Worm (Caenorhabditis elegans) whole organism, L1 larva: ENCODE results near the gene del-8.

ENCODE experiments used
- C04F5.9 ChIP-seq: sonication (generic microtip); optimal IDR thresholded peaks from 2 replicates; lab custom pipeline; 2016; ENCODE audit warnings: missing genetic modification characterization, missing compliant biosample characterization
- C34B4.2 ChIP-seq: sonication (generic microtip); optimal IDR thresholded peaks from 2 replicates; lab custom pipeline; 2017; ENCODE audit warnings: mild to moderate bottlenecking, missing genetic modification characterization, missing compliant biosample characterization
- F16B12.6 ChIP-seq: fragments of 150-350 bp; optimal IDR thresholded peaks from 2 replicates; lab custom pipeline; 2014; ENCODE audit warnings: missing biosample characterization, missing genetic modification characterization
- Y116A8C.19 ChIP-seq: sonication (generic microtip); optimal IDR thresholded peaks from 2 replicates; lab custom pipeline; 2016; ENCODE audit warnings: missing compliant biosample characterization, missing genetic modification characterization, borderline replicate concordance
- alr-1 ChIP-seq: fragments of 200-800 bp; sonication (Bioruptor generic); optimal IDR thresholded peaks from 2 replicates; lab custom pipeline; 2018; ENCODE audit warnings: borderline replicate concordance, mild to moderate bottlenecking, missing genetic modification characterization, missing compliant biosample characterization
- ama-1 ChIP-seq: fragments of 150-350 bp; optimal IDR thresholded peaks from 2 replicates; lab custom pipeline; 2014
- ces-1 ChIP-seq: fragments of 150-350 bp; optimal IDR thresholded peaks from 2 replicates; lab custom pipeline; 2014; ENCODE audit warnings: missing biosample characterization, missing genetic modification reagents, missing genetic modification characterization
- dpl-1 ChIP-seq, 3 experiments: fragments of 150-350 bp in 2 of 3; sonication (generic microtip) in 1 of 3; optimal IDR thresholded peaks; 2 replicates each; lab custom pipeline; 2014 to 2017; ENCODE audit warnings: missing biosample characterization in 3 of 3, missing genetic modification characterization in 3 of 3, missing genetic modification reagents in 3 of 3
- dsc-1 ChIP-seq: sonication (generic microtip); optimal IDR thresholded peaks from 2 replicates; lab custom pipeline; 2016; ENCODE audit warnings: mild to moderate bottlenecking, missing genetic modification characterization, missing compliant biosample characterization
- efl-1 ChIP-seq, 4 experiments: fragments of 150-350 bp; optimal IDR thresholded peaks in 3 of 4; peaks in 1 of 4; 1 replicate in 1 of 4; 2 replicates in 3 of 4; lab custom pipeline; 2014; ENCODE audit warnings: missing biosample characterization in 2 of 4, missing genetic modification characterization in 2 of 4, missing genetic modification reagents in 2 of 4
- efl-3 ChIP-seq: fragments of 200-800 bp; sonication (Bioruptor generic); optimal IDR thresholded peaks from 2 replicates; lab custom pipeline; 2018; ENCODE audit warnings: mild to moderate bottlenecking, missing genetic modification characterization, missing compliant biosample characterization
- egl-13 ChIP-seq: sonication (generic microtip); optimal IDR thresholded peaks from 2 replicates; lab custom pipeline; 2016; ENCODE audit warnings: missing genotype, missing genetic modification reagents, missing genetic modification characterization, missing compliant biosample characterization
- egl-27 ChIP-seq, 2 experiments: fragments of 150-350 bp in 1 of 2; sonication (generic microtip); optimal IDR thresholded peaks; 3 replicates each; lab custom pipeline; 2017 to 2018; ENCODE audit warnings: missing biosample characterization in 2 of 2, missing genetic modification characterization in 2 of 2, missing genetic modification reagents in 2 of 2
- elt-2 ChIP-seq: sonication (generic microtip); optimal IDR thresholded peaks from 2 replicates; lab custom pipeline; 2016; ENCODE audit warnings: missing genetic modification characterization, mild to moderate bottlenecking, inconsistent platforms, missing compliant biosample characterization, missing genetic modification reagents
- elt-3 ChIP-seq, 6 experiments: fragments of 150-350 bp in 1 of 6; sonication (generic microtip); optimal IDR thresholded peaks; 2 replicates each; lab custom pipeline; 2017 to 2018; ENCODE audit warnings: missing biosample characterization in 6 of 6, missing genetic modification characterization in 6 of 6, inconsistent platforms in 1 of 6
- ets-5 ChIP-seq: fragments of 200-800 bp; sonication (Bioruptor generic); IDR thresholded peaks from 2 replicates; pipeline ENCODE4 v1.3.6; 2022; ENCODE audit warnings: missing genetic modification characterization, missing compliant biosample characterization
- grh-1 ChIP-seq: fragments of 200-800 bp; sonication (Bioruptor generic); IDR thresholded peaks from 2 replicates; pipeline ENCODE4 v1.3.6; 2022; ENCODE audit warnings: missing genetic modification reagents, missing genetic modification characterization, missing compliant biosample characterization
- hlh-17 ChIP-seq: fragments of 200-800 bp; sonication (Bioruptor generic); optimal IDR thresholded peaks from 2 replicates; lab custom pipeline; 2018; ENCODE audit warnings: missing genetic modification characterization, mild to moderate bottlenecking, missing compliant biosample characterization, moderate library complexity, borderline replicate concordance
- hlh-4 ChIP-seq: sonication (generic microtip); optimal IDR thresholded peaks from 2 replicates; lab custom pipeline; 2016; ENCODE audit warnings: mild to moderate bottlenecking, missing genetic modification characterization, missing compliant biosample characterization
- hpl-2 ChIP-seq: fragments of 150-350 bp; optimal IDR thresholded peaks from 2 replicates; lab custom pipeline; 2014; ENCODE audit warnings: missing biosample characterization, missing genetic modification reagents, missing genetic modification characterization
- irx-1 ChIP-seq: sonication (generic microtip); optimal IDR thresholded peaks from 2 replicates; lab custom pipeline; 2016; ENCODE audit warnings: missing genetic modification characterization, missing compliant biosample characterization
- lin-35 ChIP-seq, 2 experiments: fragments of 150-350 bp; optimal IDR thresholded peaks; 2 replicates each; lab custom pipeline; 2014; ENCODE audit warnings: missing biosample characterization in 2 of 2, missing genetic modification characterization in 2 of 2, missing genetic modification reagents in 2 of 2
- lin-39 ChIP-seq: fragments of 150-350 bp; optimal IDR thresholded peaks from 2 replicates; lab custom pipeline; 2014; ENCODE audit warnings: missing biosample characterization, missing genetic modification reagents, missing genetic modification characterization
- lir-3 ChIP-seq: sonication (generic microtip); optimal IDR thresholded peaks from 2 replicates; lab custom pipeline; 2016; ENCODE audit warnings: mild to moderate bottlenecking, missing genetic modification characterization, moderate library complexity, missing compliant biosample characterization; ENCODE audit not compliant: poor library complexity
- mab-9 ChIP-seq: fragments of 200-800 bp; sonication (Bioruptor generic); IDR thresholded peaks from 2 replicates; pipeline ENCODE4 v1.3.6; 2022; ENCODE audit warnings: missing genetic modification reagents, missing genetic modification characterization, missing compliant biosample characterization
- mdl-1 ChIP-seq, 2 experiments: fragments of 150-350 bp; optimal IDR thresholded peaks; 2 replicates each; lab custom pipeline; 2014 to 2017; ENCODE audit warnings: missing biosample characterization in 2 of 2, missing genetic modification characterization in 2 of 2, inconsistent platforms in 1 of 2
- mef-2 ChIP-seq: fragments of 150-350 bp; optimal IDR thresholded peaks from 2 replicates; lab custom pipeline; 2014; ENCODE audit warnings: missing biosample characterization, missing genetic modification characterization
- mep-1 ChIP-seq: fragments of 150-350 bp; optimal IDR thresholded peaks from 2 replicates; lab custom pipeline; 2014; ENCODE audit warnings: missing biosample characterization, missing genetic modification characterization
- nhr-19 ChIP-seq: fragments of 200-800 bp; sonication (Bioruptor generic); conservative IDR thresholded peaks from 2 replicates; pipeline ENCODE4 v1.3.6; 2022; ENCODE audit warnings: missing genetic modification characterization, missing compliant biosample characterization
- nhr-20 ChIP-seq: sonication (generic microtip); optimal IDR thresholded peaks from 2 replicates; lab custom pipeline; 2016; ENCODE audit warnings: mild to moderate bottlenecking, missing genetic modification characterization, missing compliant biosample characterization
- nhr-237 ChIP-seq: fragments of 150-350 bp; optimal IDR thresholded peaks from 2 replicates; lab custom pipeline; 2014; ENCODE audit warnings: missing biosample characterization, missing genetic modification characterization
- nhr-47 ChIP-seq: sonication (generic microtip); optimal IDR thresholded peaks from 2 replicates; lab custom pipeline; 2016; ENCODE audit warnings: mild to moderate bottlenecking, missing genetic modification characterization, moderate library complexity, missing compliant biosample characterization
- nhr-76 ChIP-seq: sonication (generic microtip); optimal IDR thresholded peaks from 2 replicates; lab custom pipeline; 2017; ENCODE audit warnings: missing biosample characterization, missing genetic modification characterization
- nhr-77 ChIP-seq: fragments of 150-350 bp; optimal IDR thresholded peaks from 2 replicates; lab custom pipeline; 2014; ENCODE audit warnings: missing biosample characterization, missing genetic modification characterization
- nhr-84 ChIP-seq: sonication (generic microtip); optimal IDR thresholded peaks from 2 replicates; lab custom pipeline; 2017; ENCODE audit warnings: missing biosample characterization, missing genetic modification characterization
- pag-3 ChIP-seq: sonication (generic microtip); optimal IDR thresholded peaks from 2 replicates; lab custom pipeline; 2017; ENCODE audit warnings: missing genetic modification characterization, mild to moderate bottlenecking, missing compliant biosample characterization, antibody characterized with exemption, borderline replicate concordance; ENCODE audit not compliant: insufficient read depth
- pqm-1 ChIP-seq: sonication (generic microtip); optimal IDR thresholded peaks from 3 replicates; lab custom pipeline; 2017; ENCODE audit warnings: missing biosample characterization, missing genetic modification characterization
- rnt-1 ChIP-seq: sonication (generic microtip); optimal IDR thresholded peaks from 2 replicates; lab custom pipeline; 2016; ENCODE audit warnings: mild to moderate bottlenecking, missing genetic modification characterization, moderate library complexity, missing compliant biosample characterization
- skn-1 ChIP-seq: fragments of 150-350 bp; optimal IDR thresholded peaks from 2 replicates; lab custom pipeline; 2014; ENCODE audit warnings: missing biosample characterization, missing genetic modification characterization
- snu-23 ChIP-seq: sonication (generic microtip); optimal IDR thresholded peaks from 2 replicates; lab custom pipeline; 2016; ENCODE audit warnings: missing genetic modification characterization, missing compliant biosample characterization
- sox-4 ChIP-seq: sonication (generic microtip); optimal IDR thresholded peaks from 2 replicates; lab custom pipeline; 2016; ENCODE audit warnings: missing genetic modification characterization, missing compliant biosample characterization
- sptf-1 ChIP-seq: fragments of 150-350 bp; optimal IDR thresholded peaks from 2 replicates; lab custom pipeline; 2014; ENCODE audit warnings: missing biosample characterization, missing genetic modification characterization
- sup-37 ChIP-seq: fragments of 200-800 bp; sonication (Bioruptor generic); optimal IDR thresholded peaks from 2 replicates; lab custom pipeline; 2018; ENCODE audit warnings: mild to moderate bottlenecking, missing genetic modification characterization, missing compliant biosample characterization
- unc-130 ChIP-seq: fragments of 150-350 bp; optimal IDR thresholded peaks from 2 replicates; lab custom pipeline; 2017; ENCODE audit warnings: missing biosample characterization, missing genetic modification characterization, inconsistent platforms
- unc-86 ChIP-seq: sonication (generic microtip); optimal IDR thresholded peaks from 2 replicates; lab custom pipeline; 2016; ENCODE audit warnings: missing genetic modification characterization, missing compliant biosample characterization
- vab-15 ChIP-seq: sonication (generic microtip); optimal IDR thresholded peaks from 2 replicates; lab custom pipeline; 2017; ENCODE audit warnings: missing genotype, mild to moderate bottlenecking, missing genetic modification characterization, missing compliant biosample characterization
- xbp-1 ChIP-seq: sonication (generic microtip); optimal IDR thresholded peaks from 2 replicates; lab custom pipeline; 2016; ENCODE audit warnings: missing genetic modification characterization, missing compliant biosample characterization
- zag-1 ChIP-seq: fragments of 150-350 bp; optimal IDR thresholded peaks from 2 replicates; lab custom pipeline; 2014; ENCODE audit warnings: missing biosample characterization, missing genetic modification characterization
- zip-4 ChIP-seq: fragments of 200-800 bp; sonication (Bioruptor generic); optimal IDR thresholded peaks from 2 replicates; lab custom pipeline; 2018; ENCODE audit warnings: mild to moderate bottlenecking, missing genetic modification characterization, moderate library complexity, missing compliant biosample characterization
- ztf-11 ChIP-seq, 2 experiments: sonication (generic microtip); optimal IDR thresholded peaks; 2 replicates each; lab custom pipeline; 2016 to 2017; ENCODE audit warnings: missing genetic modification characterization in 2 of 2, missing biosample characterization in 1 of 2, missing compliant biosample characterization in 1 of 2

The del-8 gene

DNA sequence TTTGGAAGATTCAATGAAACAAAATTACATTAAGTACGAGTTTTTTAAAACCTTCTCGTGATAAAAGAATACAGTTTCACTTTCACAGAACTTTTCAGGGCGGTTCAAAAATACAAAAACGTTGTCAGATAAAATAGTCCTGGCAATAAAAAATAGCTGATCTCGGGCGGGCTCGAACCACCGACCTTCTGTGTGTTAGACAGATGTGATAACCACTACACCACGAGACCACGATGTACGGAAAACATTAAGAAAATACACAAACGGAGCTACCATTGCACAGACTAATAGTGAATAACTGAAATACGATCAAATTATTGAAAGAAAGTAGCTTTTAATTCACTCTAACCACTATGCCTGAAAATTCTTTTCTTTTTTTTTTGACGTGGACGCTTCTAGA, 28.3 kb upstream of the del-8 start (continued):
- TF ChIP-seq elt-3 (tag; optimal IDR thresholded peaks at IDR 0.05; lab: Kevin White, UChicago) = no peak
- TF ChIP-seq dsc-1 (tag; lab: Kevin White, UChicago) = peak; percentile 7
- no peak for TF ChIP-seq unc-130 (tag; lab: Kevin White, UChicago)
- TF ChIP-seq irx-1 (tag; lab: Kevin White, UChicago) = no peak
- no peak for TF ChIP-seq C04F5.9 (tag; lab: Kevin White, UChicago)
- peak; percentile 54 for TF ChIP-seq nhr-19 (GFP tag; lab: Robert Waterston, UW)
- TF ChIP-seq hpl-2 (GFP tag; lab: Kevin White, UChicago) = no peak
- TF ChIP-seq nhr-77 = no peak
- no peak for TF ChIP-seq egl-27 (tag; optimal IDR thresholded peaks at IDR 0.05; lab: Kevin White, UChicago)
- TF ChIP-seq Y116A8C.19 (tag; lab: Kevin White, UChicago) = no peak
- peak; percentile 17 for TF ChIP-seq snu-23 (GFP tag; lab: Kevin White, UChicago)
- no peak for TF ChIP-seq grh-1 (GFP tag; lab: Robert Waterston, UW)
- no peak for TF ChIP-seq mab-9 (GFP tag; lab: Robert Waterston, UW)
- no peak for TF ChIP-seq mef-2 (tag; lab: Kevin White, UChicago)
- no peak for TF ChIP-seq lin-39 (tag; lab: Kevin White, UChicago)
- no peak for TF ChIP-seq lin-35 (GFP tag; optimal IDR thresholded peaks at IDR 0.05; lab: Kevin White, UChicago)
- no peak for TF ChIP-seq efl-3 (GFP tag; lab: Kevin White, UChicago)
- TF ChIP-seq ces-1 (GFP tag; lab: Kevin White, UChicago) = no peak
- no peak for TF ChIP-seq sox-4 (tag; lab: Kevin White, UChicago)
- TF ChIP-seq efl-1 (optimal IDR thresholded peaks at IDR 0.05; lab: Kevin White, UChicago) = no peak
- peak in 1 of 2 experiments; percentile 12 for TF ChIP-seq efl-1 (GFP tag; optimal IDR thresholded peaks at IDR 0.05 in 1 of 2; lab: Kevin White, UChicago)
- no peak for TF ChIP-seq pqm-1 (tag; lab: Kevin White, UChicago)
- TF ChIP-seq sptf-1 (tag; lab: Kevin White, UChicago) = no peak
- TF ChIP-seq nhr-84 (tag; lab: Kevin White, UChicago) = no peak
- TF ChIP-seq skn-1 (tag; lab: Kevin White, UChicago) = no peak
- no peak for TF ChIP-seq unc-86 (tag; lab: Kevin White, UChicago)
- TF ChIP-seq nhr-47 = peak; percentile 27
- TF ChIP-seq nhr-237 (tag; lab: Kevin White, UChicago) = no peak
- TF ChIP-seq C34B4.2 (tag; lab: Kevin White, UChicago) = no peak
- TF ChIP-seq hlh-4 (tag; lab: Kevin White, UChicago) = no peak
- TF ChIP-seq zip-4 (GFP tag; lab: Kevin White, UChicago) = no peak
- no peak for TF ChIP-seq nhr-76 (tag; lab: Kevin White, UChicago)
- no peak for TF ChIP-seq lir-3 (tag; lab: Kevin White, UChicago)
- no peak for TF ChIP-seq mdl-1 (tag; optimal IDR thresholded peaks at IDR 0.05; lab: Kevin White, UChicago)
- no peak for TF ChIP-seq ama-1 (lab: Kevin White, UChicago)
- TF ChIP-seq xbp-1 (tag; lab: Kevin White, UChicago) = no peak
- no peak for TF ChIP-seq vab-15 (tag; lab: Kevin White, UChicago)
- TF ChIP-seq nhr-20 (tag; lab: Kevin White, UChicago) = peak; percentile 34
- TF ChIP-seq ztf-11 (tag; optimal IDR thresholded peaks at IDR 0.05; lab: Kevin White, UChicago) = no peak
- TF ChIP-seq, all 84 proteins: peak for 13

DNA sequence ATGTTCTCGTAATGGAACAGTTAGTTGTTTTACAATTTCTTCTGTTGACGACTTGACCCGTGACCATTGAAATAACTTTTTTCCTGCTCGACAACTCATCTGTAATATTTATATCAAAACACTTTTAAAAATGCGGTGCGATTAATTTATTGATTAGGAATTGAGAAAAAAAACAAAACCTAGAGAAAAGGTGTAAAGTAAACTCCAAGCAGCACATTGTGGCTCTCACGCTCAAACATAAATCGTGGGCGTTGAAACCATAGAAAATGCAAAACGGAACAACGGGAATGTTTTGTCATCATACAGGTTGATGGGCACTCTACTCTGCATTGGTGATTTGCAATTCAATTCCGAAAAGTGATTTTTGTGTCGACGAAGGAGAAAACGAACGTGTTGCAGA, 23.3 kb upstream of the del-8 start, which contains the start of gene moc-5:
moc-5 (minus strand) TSS at position 101 of the 400 bp plus-strand sequence.
- TF ChIP-seq mab-9 (GFP tag; lab: Robert Waterston, UW) (no peak), dpl-1 (GFP tag; optimal IDR thresholded peaks at IDR 0.05; lab: Kevin White, UChicago) (no peak), hlh-17 (no peak), alr-1 (tag; lab: Kevin White, UChicago) (no peak), mep-1 (no peak), zip-4 (GFP tag; lab: Kevin White, UChicago) (no peak), elt-2 (tag; lab: Kevin White, UChicago) (no peak), ets-5 (no peak), ama-1 (lab: Kevin White, UChicago) (no peak), rnt-1 (tag; lab: Kevin White, UChicago) (no peak), F16B12.6 (no peak), egl-13 (tag; lab: Kevin White, UChicago) (no peak), sup-37 (GFP tag; lab: Kevin White, UChicago) (no peak), nhr-47 (no peak), zag-1 (no peak), nhr-84 (tag; lab: Kevin White, UChicago) (no peak), pag-3 (tag; lab: Kevin White, UChicago) (no peak)
